Worm (Caenorhabditis elegans) whole organism, L3 larva: ENCODE results near the gene pmt-1.

ENCODE experiments used
- R02D3.7 ChIP-seq: fragments of 150-350 bp; optimal IDR thresholded peaks from 2 replicates; lab custom pipeline; 2014; ENCODE audit warnings: missing biosample characterization, missing genetic modification characterization
- ama-1 ChIP-seq: fragments of 150-350 bp; optimal IDR thresholded peaks from 2 replicates; lab custom pipeline; 2018
- ceh-16 ChIP-seq: sonication (generic microtip); optimal IDR thresholded peaks from 2 replicates; lab custom pipeline; 2017; ENCODE audit warnings: missing biosample characterization, missing genetic modification characterization
- ceh-28 ChIP-seq: fragments of 150-350 bp; optimal IDR thresholded peaks from 2 replicates; lab custom pipeline; 2014; ENCODE audit warnings: missing biosample characterization, missing genetic modification reagents, missing genetic modification characterization
- ceh-82 ChIP-seq: fragments of 150-350 bp; optimal IDR thresholded peaks from 2 replicates; lab custom pipeline; 2014; ENCODE audit warnings: missing biosample characterization, missing genetic modification characterization
- ceh-9 ChIP-seq: sonication (generic microtip); optimal IDR thresholded peaks from 2 replicates; lab custom pipeline; 2018; ENCODE audit warnings: missing biosample characterization, missing genetic modification characterization
- daf-12 ChIP-seq: fragments of 150-350 bp; optimal IDR thresholded peaks from 2 replicates; lab custom pipeline; 2014; ENCODE audit warnings: missing biosample characterization, missing genetic modification reagents, missing genetic modification characterization
- egl-5 ChIP-seq: fragments of 150-350 bp; optimal IDR thresholded peaks from 2 replicates; lab custom pipeline; 2017; ENCODE audit warnings: missing biosample characterization, missing genetic modification reagents, missing genetic modification characterization, inconsistent platforms
- elt-1 ChIP-seq: fragments of 150-350 bp; optimal IDR thresholded peaks from 2 replicates; lab custom pipeline; 2014; ENCODE audit warnings: missing biosample characterization, missing genetic modification characterization
- elt-2 ChIP-seq: sonication (generic microtip); optimal IDR thresholded peaks from 2 replicates; lab custom pipeline; 2016; ENCODE audit warnings: missing genetic modification reagents, mild to moderate bottlenecking, missing genetic modification characterization, missing compliant biosample characterization
- eor-1 ChIP-seq, 2 experiments: fragments of 150-350 bp; optimal IDR thresholded peaks; 2 replicates each; lab custom pipeline; 2014 to 2018; ENCODE audit warnings: missing biosample characterization in 2 of 2, missing genetic modification characterization in 2 of 2
- fkh-10 ChIP-seq: sonication (generic microtip); optimal IDR thresholded peaks from 2 replicates; lab custom pipeline; 2017; ENCODE audit warnings: missing biosample characterization, missing genetic modification reagents, missing genetic modification characterization
- fos-1 ChIP-seq: fragments of 150-350 bp; optimal IDR thresholded peaks from 2 replicates; lab custom pipeline; 2014; ENCODE audit warnings: missing biosample characterization, missing genetic modification characterization
- hmg-11 ChIP-seq: sonication (generic microtip); optimal IDR thresholded peaks from 2 replicates; lab custom pipeline; 2016; ENCODE audit warnings: missing genetic modification characterization, missing compliant biosample characterization
- jun-1 ChIP-seq: fragments of 150-350 bp; optimal IDR thresholded peaks from 2 replicates; lab custom pipeline; 2014; ENCODE audit warnings: missing biosample characterization, missing genetic modification reagents, missing genetic modification characterization
- lin-15B ChIP-seq: fragments of 150-350 bp; optimal IDR thresholded peaks from 2 replicates; lab custom pipeline; 2014; ENCODE audit warnings: missing biosample characterization, missing genetic modification characterization
- lsy-12 ChIP-seq: sonication (generic microtip); optimal IDR thresholded peaks from 2 replicates; lab custom pipeline; 2016; ENCODE audit warnings: mild to moderate bottlenecking, missing genetic modification characterization, missing compliant biosample characterization
- mml-1 ChIP-seq: fragments of 150-350 bp; sonication (generic microtip); optimal IDR thresholded peaks from 3 replicates; lab custom pipeline; 2014; ENCODE audit warnings: missing biosample characterization, missing genetic modification characterization
- nfya-1 ChIP-seq: sonication (generic microtip); optimal IDR thresholded peaks from 2 replicates; lab custom pipeline; 2017; ENCODE audit warnings: missing genetic modification characterization, mild to moderate bottlenecking, missing compliant biosample characterization, antibody characterized with exemption, moderate library complexity; ENCODE audit not compliant: insufficient read depth
- nhr-11 ChIP-seq: fragments of 150-350 bp; optimal IDR thresholded peaks from 2 replicates; lab custom pipeline; 2014; ENCODE audit warnings: missing biosample characterization, missing genetic modification characterization
- nhr-12 ChIP-seq: fragments of 150-350 bp; optimal IDR thresholded peaks from 2 replicates; lab custom pipeline; 2014; ENCODE audit warnings: missing biosample characterization, missing genetic modification characterization
- nhr-23 ChIP-seq: fragments of 150-350 bp; optimal IDR thresholded peaks from 2 replicates; lab custom pipeline; 2014; ENCODE audit warnings: missing biosample characterization, missing genetic modification reagents, missing genetic modification characterization
- nhr-237 ChIP-seq: fragments of 150-350 bp; optimal IDR thresholded peaks from 2 replicates; lab custom pipeline; 2014; ENCODE audit warnings: missing biosample characterization, missing genetic modification characterization
- nhr-28 ChIP-seq: fragments of 150-350 bp; optimal IDR thresholded peaks from 2 replicates; lab custom pipeline; 2014; ENCODE audit warnings: missing biosample characterization, missing genetic modification characterization
- nhr-43 ChIP-seq: sonication (generic microtip); optimal IDR thresholded peaks from 2 replicates; lab custom pipeline; 2016; ENCODE audit warnings: mild to moderate bottlenecking, missing genetic modification characterization, missing compliant biosample characterization; ENCODE audit not compliant: poor library complexity, severe bottlenecking
- nhr-67 ChIP-seq: fragments of 150-350 bp; optimal IDR thresholded peaks from 2 replicates; lab custom pipeline; 2014; ENCODE audit warnings: missing biosample characterization, missing genetic modification characterization
- nhr-76 ChIP-seq: fragments of 150-350 bp; sonication (generic microtip); optimal IDR thresholded peaks from 5 replicates; lab custom pipeline; 2014; ENCODE audit warnings: missing biosample characterization, missing genetic modification characterization
- pqm-1 ChIP-seq: fragments of 150-350 bp; optimal IDR thresholded peaks from 2 replicates; lab custom pipeline; 2017; ENCODE audit warnings: missing biosample characterization, missing genetic modification characterization, inconsistent platforms
- sea-2 ChIP-seq: fragments of 150-350 bp; sonication (generic microtip); optimal IDR thresholded peaks from 4 replicates; lab custom pipeline; 2014; ENCODE audit warnings: missing biosample characterization, missing genetic modification reagents, missing genetic modification characterization
- tbx-2 ChIP-seq: sonication (generic microtip); optimal IDR thresholded peaks from 2 replicates; lab custom pipeline; 2016; ENCODE audit warnings: mild to moderate bottlenecking, missing genetic modification characterization, missing compliant biosample characterization
- unc-62 ChIP-seq: fragments of 150-350 bp; sonication (generic microtip); optimal IDR thresholded peaks from 4 replicates; lab custom pipeline; 2014; ENCODE audit warnings: missing biosample characterization, missing genetic modification reagents, missing genetic modification characterization
- ztf-4 ChIP-seq: fragments of 150-350 bp; optimal IDR thresholded peaks from 2 replicates; lab custom pipeline; 2014; ENCODE audit warnings: missing biosample characterization, missing genetic modification characterization

The pmt-1 gene

ce11 chrII:5241560-5241959 is 40.8 kb downstream of the pmt-1 start, which contains the start of gene T16D1.1:
TSS of gene T16D1.1 (minus strand) at chrII:5241660.
- TF ChIP-seq R02D3.7, result no peak
- no peak for TF ChIP-seq sea-2
- TF ChIP-seq elt-1 (tag; lab: Kevin White, UChicago), result no peak
- TF ChIP-seq tbx-2 (tag; lab: Kevin White, UChicago), result no peak
- no peak for TF ChIP-seq eor-1 (tag; optimal IDR thresholded peaks at IDR 0.05; lab: Kevin White, UChicago)

ce11 chrII:5238366-5238765 is 44.0 kb downstream of the pmt-1 start, which contains the start of gene pho-4:
TSS of gene pho-4 (minus strand) at chrII:5238466.
- TF ChIP-seq unc-62 (GFP tag; lab: Kevin White, UChicago), result no peak
- TF ChIP-seq mml-1, result no peak
- TF ChIP-seq ama-1 (lab: Kevin White, UChicago), result no peak
- no peak for TF ChIP-seq eor-1 (tag; optimal IDR thresholded peaks at IDR 0.05; lab: Kevin White, UChicago)
- no peak for TF ChIP-seq nhr-23 (tag; lab: Kevin White, UChicago)
- no peak for TF ChIP-seq sea-2
- no peak for TF ChIP-seq pqm-1 (tag; lab: Kevin White, UChicago)
- no peak for TF ChIP-seq egl-5
- no peak for TF ChIP-seq ceh-28 (tag; lab: Kevin White, UChicago)
- TF ChIP-seq ztf-4 (tag; lab: Kevin White, UChicago), result no peak
- TF ChIP-seq jun-1, result no peak
- no peak for TF ChIP-seq nhr-237
- TF ChIP-seq nfya-1 (tag; lab: Kevin White, UChicago), result no peak
- no peak for TF ChIP-seq lsy-12 (tag; lab: Kevin White, UChicago)
- no peak for TF ChIP-seq ceh-9 (tag; lab: Kevin White, UChicago)
- TF ChIP-seq nhr-76 (tag; lab: Kevin White, UChicago), result no peak

ce11 chrII:5237699-5238098 is 44.6 kb downstream of the pmt-1 start:
- peak; percentile 26 for TF ChIP-seq pqm-1 (tag; lab: Kevin White, UChicago)
- TF ChIP-seq R02D3.7, result no peak
- peak; percentile 3 for TF ChIP-seq nfya-1 (tag; lab: Kevin White, UChicago)
- TF ChIP-seq elt-2 (tag; lab: Kevin White, UChicago), result peak; percentile 57
- peak; percentile 4 for TF ChIP-seq lsy-12 (tag; lab: Kevin White, UChicago)

ce11 chrII:5235758-5236157 is 46.6 kb downstream of the pmt-1 start, which contains the start of gene pho-1:
TSS of gene pho-1 (minus strand) at chrII:5235846.
- TF ChIP-seq hmg-11 (tag; lab: Kevin White, UChicago), result no peak
- peak; percentile 49 for TF ChIP-seq pqm-1 (tag; lab: Kevin White, UChicago)
- no peak for TF ChIP-seq nhr-43 (tag; lab: Kevin White, UChicago)
- no peak for TF ChIP-seq lsy-12 (tag; lab: Kevin White, UChicago)
- TF ChIP-seq nhr-11 (tag; lab: Kevin White, UChicago), result no peak
- no peak for TF ChIP-seq nhr-76 (tag; lab: Kevin White, UChicago)
- TF ChIP-seq daf-12 (tag; lab: Kevin White, UChicago), result no peak
- TF ChIP-seq ceh-82 (tag; lab: Kevin White, UChicago), result no peak
- TF ChIP-seq nhr-12 (tag; lab: Kevin White, UChicago), result no peak
- TF ChIP-seq egl-5, result no peak
- no peak for TF ChIP-seq nhr-67 (tag; lab: Kevin White, UChicago)
- TF ChIP-seq ztf-4 (tag; lab: Kevin White, UChicago), result no peak
- no peak for TF ChIP-seq nhr-23 (tag; lab: Kevin White, UChicago)
- no peak for TF ChIP-seq lin-15B (tag; lab: Kevin White, UChicago)
- no peak for TF ChIP-seq nhr-237
- TF ChIP-seq nhr-28 (tag; lab: Kevin White, UChicago), result no peak
- peak; percentile 85 for TF ChIP-seq elt-2 (tag; lab: Kevin White, UChicago)

ce11 chrII:5234728-5235127 is 47.6 kb downstream of the pmt-1 start:
- TF ChIP-seq ztf-4 (tag; lab: Kevin White, UChicago) (no peak), elt-2 (tag; lab: Kevin White, UChicago) (peak; percentile 84), pqm-1 (tag; lab: Kevin White, UChicago) (peak; percentile 57)

- no peak for TF ChIP-seq lin-15B (tag; lab: Kevin White, UChicago)
- TF ChIP-seq nfya-1 (tag; lab: Kevin White, UChicago), result no peak
- TF ChIP-seq ceh-9 (tag; lab: Kevin White, UChicago), result no peak
- no peak for TF ChIP-seq elt-1 (tag; lab: Kevin White, UChicago)
- no peak for TF ChIP-seq fos-1 (tag; lab: Kevin White, UChicago)
- TF ChIP-seq ama-1 (lab: Kevin White, UChicago), result no peak
- TF ChIP-seq daf-12 (tag; lab: Kevin White, UChicago), result no peak
- no peak for TF ChIP-seq R02D3.7
- TF ChIP-seq eor-1 (tag; optimal IDR thresholded peaks at IDR 0.05; lab: Kevin White, UChicago), result no peak
- no peak for TF ChIP-seq pqm-1 (tag; lab: Kevin White, UChicago)
- no peak for TF ChIP-seq ceh-16 (tag; lab: Kevin White, UChicago)
- no peak for TF ChIP-seq fkh-10 (GFP tag; lab: Kevin White, UChicago)
- TF ChIP-seq mml-1, result no peak
- no peak for TF ChIP-seq nhr-12 (tag; lab: Kevin White, UChicago)
- no peak for TF ChIP-seq lsy-12 (tag; lab: Kevin White, UChicago)
Observed at ce11 chrII:5231111-5231510, 51.2 kb downstream of the pmt-1 start, which contains the start of gene EGAP2.1. TSS of gene EGAP2.1 (plus strand) at chrII:5231411.
